Worm (Caenorhabditis elegans) whole organism, mixed stage, embryonic: ENCODE measurements around the gene srbc-65.

Source experiments
- M03D4.4 ChIP-seq: sonication (generic microtip); optimal IDR thresholded peaks from 2 replicates; lab custom pipeline; 2017; ENCODE audit warnings: mild to moderate bottlenecking, missing genetic modification characterization, missing compliant biosample characterization
- bed-3 ChIP-seq: fragments of 200-800 bp; sonication (Bioruptor generic); optimal IDR thresholded peaks from 3 replicates; lab custom pipeline; 2018; ENCODE audit warnings: mild to moderate bottlenecking, missing genetic modification characterization, moderate library complexity, missing compliant biosample characterization
- blmp-1 ChIP-seq: fragments of 150-350 bp; optimal IDR thresholded peaks from 2 replicates; lab custom pipeline; 2014; ENCODE audit warnings: missing biosample characterization, missing genetic modification characterization
- ceh-39 ChIP-seq: fragments of 150-350 bp; optimal IDR thresholded peaks from 2 replicates; lab custom pipeline; 2014; ENCODE audit warnings: missing biosample characterization, missing genetic modification characterization
- ceh-43 ChIP-seq: fragments of 200-800 bp; sonication (Bioruptor generic); optimal IDR thresholded peaks from 2 replicates; lab custom pipeline; 2018; ENCODE audit warnings: mild to moderate bottlenecking, missing genetic modification characterization, moderate library complexity, missing compliant biosample characterization
- ceh-83 ChIP-seq: fragments of 200-800 bp; sonication (Bioruptor generic); optimal IDR thresholded peaks from 2 replicates; lab custom pipeline; 2018; ENCODE audit warnings: mild to moderate bottlenecking, missing genetic modification characterization, missing compliant biosample characterization
- ces-1 ChIP-seq: fragments of 150-350 bp; optimal IDR thresholded peaks from 2 replicates; lab custom pipeline; 2014; ENCODE audit warnings: missing biosample characterization, missing genetic modification reagents, missing genetic modification characterization
- cnd-1 ChIP-seq: fragments of 200-800 bp; sonication (Bioruptor generic); optimal IDR thresholded peaks from 2 replicates; lab custom pipeline; 2018; ENCODE audit warnings: mild to moderate bottlenecking, missing genetic modification characterization, missing compliant biosample characterization
- drap-1 ChIP-seq: fragments of 200-800 bp; sonication (Bioruptor generic); optimal IDR thresholded peaks from 3 replicates; lab custom pipeline; 2018; ENCODE audit warnings: mild to moderate bottlenecking, missing genetic modification characterization, missing compliant biosample characterization
- elt-1 ChIP-seq: sonication (generic microtip); optimal IDR thresholded peaks from 2 replicates; lab custom pipeline; 2017; ENCODE audit warnings: missing genetic modification characterization, mild to moderate bottlenecking, missing compliant biosample characterization, antibody characterized with exemption, moderate library complexity, borderline replicate concordance; ENCODE audit not compliant: insufficient read depth
- elt-3 ChIP-seq: fragments of 150-350 bp; optimal IDR thresholded peaks from 2 replicates; lab custom pipeline; 2014; ENCODE audit warnings: missing biosample characterization, missing genetic modification characterization
- flh-1 ChIP-seq: fragments of 200-800 bp; sonication (Bioruptor generic); optimal IDR thresholded peaks from 2 replicates; lab custom pipeline; 2018; ENCODE audit warnings: mild to moderate bottlenecking, missing genetic modification characterization, moderate library complexity, missing compliant biosample characterization
- ham-2 ChIP-seq: fragments of 200-800 bp; sonication (Bioruptor generic); optimal IDR thresholded peaks from 2 replicates; lab custom pipeline; 2018; ENCODE audit warnings: mild to moderate bottlenecking, missing genetic modification characterization, missing compliant biosample characterization
- hlh-1 ChIP-seq: fragments of 150-350 bp; optimal IDR thresholded peaks from 2 replicates; lab custom pipeline; 2014; ENCODE audit warnings: missing biosample characterization, missing genetic modification reagents, missing genetic modification characterization
- lin-13 ChIP-seq: fragments of 150-350 bp; optimal IDR thresholded peaks from 2 replicates; lab custom pipeline; 2014; ENCODE audit warnings: missing biosample characterization, missing genetic modification characterization
- lin-32 ChIP-seq: fragments of 200-800 bp; sonication (Bioruptor generic); optimal IDR thresholded peaks from 2 replicates; lab custom pipeline; 2018; ENCODE audit warnings: mild to moderate bottlenecking, missing genetic modification characterization, missing compliant biosample characterization
- lsy-2 ChIP-seq: fragments of 150-350 bp; optimal IDR thresholded peaks from 2 replicates; lab custom pipeline; 2014; ENCODE audit warnings: missing biosample characterization, missing genetic modification characterization
- mab-5 ChIP-seq: fragments of 150-350 bp; optimal IDR thresholded peaks from 2 replicates; lab custom pipeline; 2014; ENCODE audit warnings: missing biosample characterization, missing genetic modification characterization
- mep-1 ChIP-seq: fragments of 150-350 bp; optimal IDR thresholded peaks from 2 replicates; lab custom pipeline; 2017; ENCODE audit warnings: missing biosample characterization, missing genetic modification reagents, missing genetic modification characterization, inconsistent platforms
- mls-2 ChIP-seq: sonication (generic microtip); optimal IDR thresholded peaks from 2 replicates; lab custom pipeline; 2016; ENCODE audit warnings: mild to moderate bottlenecking, missing genetic modification characterization, moderate library complexity, missing compliant biosample characterization
- nhr-12 ChIP-seq: fragments of 150-350 bp; optimal IDR thresholded peaks from 2 replicates; lab custom pipeline; 2014; ENCODE audit warnings: missing biosample characterization, missing genetic modification characterization
- nhr-2 ChIP-seq: fragments of 150-350 bp; optimal IDR thresholded peaks from 2 replicates; lab custom pipeline; 2014; ENCODE audit warnings: missing biosample characterization, missing genetic modification characterization
- nhr-237 ChIP-seq: fragments of 150-350 bp; optimal IDR thresholded peaks from 2 replicates; lab custom pipeline; 2014; ENCODE audit warnings: missing biosample characterization, missing genetic modification characterization
- nhr-28 ChIP-seq: fragments of 150-350 bp; optimal IDR thresholded peaks from 2 replicates; lab custom pipeline; 2014; ENCODE audit warnings: missing biosample characterization, missing genetic modification characterization
- nhr-76 ChIP-seq: sonication (generic microtip); optimal IDR thresholded peaks from 2 replicates; lab custom pipeline; 2017; ENCODE audit warnings: missing biosample characterization, missing genetic modification characterization
- pha-4 ChIP-seq: fragments of 150-350 bp; optimal IDR thresholded peaks from 2 replicates; lab custom pipeline; 2018; ENCODE audit warnings: missing biosample characterization, missing genetic modification reagents, missing genetic modification characterization
- sem-2 ChIP-seq: fragments of 200-800 bp; sonication (Bioruptor generic); optimal IDR thresholded peaks from 2 replicates; lab custom pipeline; 2018; ENCODE audit warnings: mild to moderate bottlenecking, missing genetic modification characterization, missing compliant biosample characterization
- snpc-4 ChIP-seq: fragments of 150-350 bp; optimal IDR thresholded peaks from 2 replicates; lab custom pipeline; 2014; ENCODE audit warnings: missing biosample characterization, missing genetic modification characterization
- sptf-1 ChIP-seq: sonication (generic microtip); optimal IDR thresholded peaks from 2 replicates; lab custom pipeline; 2017; ENCODE audit warnings: mild to moderate bottlenecking, missing genetic modification characterization, moderate library complexity, missing compliant biosample characterization
- tbx-8 ChIP-seq: fragments of 200-800 bp; sonication (Bioruptor generic); optimal IDR thresholded peaks from 2 replicates; lab custom pipeline; 2018; ENCODE audit warnings: mild to moderate bottlenecking, missing genetic modification characterization, moderate library complexity, missing compliant biosample characterization
- unc-120 ChIP-seq: sonication (generic microtip); optimal IDR thresholded peaks from 2 replicates; lab custom pipeline; 2017; ENCODE audit warnings: missing genetic modification characterization, missing compliant biosample characterization; ENCODE audit not compliant: poor library complexity, severe bottlenecking
- unc-39 ChIP-seq: fragments of 150-350 bp; optimal IDR thresholded peaks from 2 replicates; lab custom pipeline; 2014; ENCODE audit warnings: missing biosample characterization, missing genetic modification characterization
- unc-62 ChIP-seq: fragments of 150-350 bp; optimal IDR thresholded peaks from 2 replicates; lab custom pipeline; 2014; ENCODE audit warnings: missing biosample characterization, missing genetic modification reagents, missing genetic modification characterization
- zip-8 ChIP-seq: fragments of 150-350 bp; optimal IDR thresholded peaks from 2 replicates; lab custom pipeline; 2014; ENCODE audit warnings: missing biosample characterization, missing genetic modification characterization
- ztf-11 ChIP-seq: fragments of 150-350 bp; optimal IDR thresholded peaks from 2 replicates; lab custom pipeline; 2014; ENCODE audit warnings: missing biosample characterization, missing genetic modification characterization

The srbc-65 gene

DNA sequence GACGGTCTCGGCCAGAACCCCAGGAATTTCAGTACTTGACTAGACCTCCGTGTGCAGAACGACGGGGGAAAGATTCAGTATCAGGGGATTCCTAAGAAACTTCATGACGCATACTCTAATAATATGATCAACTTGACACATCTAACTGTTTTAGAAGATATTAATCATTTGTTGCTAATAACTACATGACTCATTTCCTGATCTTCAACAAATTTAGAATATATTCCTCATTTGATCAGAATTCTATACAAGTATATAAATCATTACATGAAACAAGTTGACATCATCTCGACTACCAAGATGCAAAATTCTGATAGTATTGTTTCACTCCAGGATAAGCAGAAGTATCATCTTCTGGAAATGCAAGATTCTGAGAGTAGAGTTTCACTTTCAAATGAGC is 15.6 kb upstream of the srbc-65 start, which contains the start of gene Y32B12B.8:
TSS of gene Y32B12B.8 (plus strand) at position 301 of the 400 bp plus-strand sequence.
- TF ChIP-seq elt-3 (no peak), blmp-1 (no peak), ceh-43 (GFP tag; lab: Kevin White, UChicago) (no peak), elt-1 (tag; lab: Kevin White, UChicago) (no peak)
- TF ChIP-seq, all 35 proteins: peak for 0

- TF ChIP-seq lin-13 (tag; lab: Kevin White, UChicago) = no peak
- no peak for TF ChIP-seq nhr-76 (tag; lab: Kevin White, UChicago)
- TF ChIP-seq sptf-1 = no peak
- TF ChIP-seq unc-62 = no peak
- no peak for TF ChIP-seq ces-1 (GFP tag; lab: Kevin White, UChicago)
- TF ChIP-seq ceh-43 (GFP tag; lab: Kevin White, UChicago) = no peak
- TF ChIP-seq nhr-2 (tag; lab: Kevin White, UChicago) = no peak
- no peak for TF ChIP-seq flh-1 (GFP tag; lab: Kevin White, UChicago)
- TF ChIP-seq ztf-11 = no peak
- no peak for TF ChIP-seq bed-3 (GFP tag; lab: Kevin White, UChicago)
- no peak for TF ChIP-seq mab-5 (tag; lab: Kevin White, UChicago)
- no peak for TF ChIP-seq cnd-1 (tag; lab: Kevin White, UChicago)
- TF ChIP-seq, all 35 proteins: peak for 0
Observed at ce11 chrV:16536701-16537100, 14.1 kb upstream of the srbc-65 start, which contains the start of gene Y32B12B.1. Y32B12B.1 (plus strand) TSS chrV:16537001.

- no peak for TF ChIP-seq sem-2
- no peak for TF ChIP-seq unc-39 (tag; lab: Kevin White, UChicago)
- peak; percentile 11 for TF ChIP-seq sptf-1
- TF ChIP-seq lsy-2 = peak; percentile 94
- TF ChIP-seq ceh-39 = no peak
- TF ChIP-seq nhr-2 (tag; lab: Kevin White, UChicago) = no peak
- no peak for TF ChIP-seq lin-13 (tag; lab: Kevin White, UChicago)
- TF ChIP-seq ceh-43 (GFP tag; lab: Kevin White, UChicago) = no peak
- TF ChIP-seq nhr-12 (tag; lab: Kevin White, UChicago) = no peak
Observed at ce11 chrV:16537908-16538446, 12.8 kb upstream of the srbc-65 start, which contains the start of gene Y32B12B.2. Y32B12B.2 (plus strand) TSS chrV:16538396.

- TF ChIP-seq M03D4.4 (tag; lab: Kevin White, UChicago) = no peak
- TF ChIP-seq tbx-8 (GFP tag; lab: Kevin White, UChicago) = no peak
- TF ChIP-seq nhr-28 (tag; lab: Kevin White, UChicago) = no peak
- no peak for TF ChIP-seq nhr-237
- no peak for TF ChIP-seq ces-1 (GFP tag; lab: Kevin White, UChicago)
- no peak for TF ChIP-seq nhr-12 (tag; lab: Kevin White, UChicago)
Observed at ce11 chrV:16539666-16540065, 11.1 kb upstream of the srbc-65 start.

ce11 chrV:16540657-16541056 is 10.1 kb upstream of the srbc-65 start:
- TF ChIP-seq ceh-43 (GFP tag; lab: Kevin White, UChicago) (no peak), nhr-12 (tag; lab: Kevin White, UChicago) (no peak), unc-120 (no peak), lin-32 (GFP tag; lab: Kevin White, UChicago) (no peak), ces-1 (GFP tag; lab: Kevin White, UChicago) (no peak), tbx-8 (GFP tag; lab: Kevin White, UChicago) (no peak), lsy-2 (no peak), sptf-1 (no peak), unc-39 (tag; lab: Kevin White, UChicago) (no peak), ztf-11 (no peak), mab-5 (tag; lab: Kevin White, UChicago) (no peak), blmp-1 (no peak)

ce11 chrV:16552929-16553328 is 2.1 kb downstream of the srbc-65 start, which contains the start of gene Y32B12B.4:
Y32B12B.4 (plus strand) TSS chrV:16553327.
- no peak for TF ChIP-seq mab-5 (tag; lab: Kevin White, UChicago)
- no peak for TF ChIP-seq ham-2
- no peak for TF ChIP-seq nhr-12 (tag; lab: Kevin White, UChicago)
- no peak for TF ChIP-seq blmp-1
- no peak for TF ChIP-seq ztf-11
- TF ChIP-seq ces-1 (GFP tag; lab: Kevin White, UChicago) = no peak
- TF ChIP-seq hlh-1 (tag; lab: Kevin White, UChicago) = no peak
- TF ChIP-seq mls-2 (tag; lab: Kevin White, UChicago) = peak; percentile 13
- TF ChIP-seq unc-62 = no peak
- TF ChIP-seq elt-1 (tag; lab: Kevin White, UChicago) = no peak
- TF ChIP-seq zip-8 (tag; lab: Kevin White, UChicago) = no peak
- no peak for TF ChIP-seq snpc-4 (tag; lab: Kevin White, UChicago)
- TF ChIP-seq ceh-43 (GFP tag; lab: Kevin White, UChicago) = no peak
- TF ChIP-seq sem-2 = peak; percentile 5
- peak; percentile 21 for TF ChIP-seq ceh-83 (GFP tag; lab: Kevin White, UChicago)
- TF ChIP-seq lin-13 (tag; lab: Kevin White, UChicago) = no peak
- TF ChIP-seq pha-4 = no peak
- TF ChIP-seq ceh-39 = no peak
- no peak for TF ChIP-seq elt-3
- peak; percentile 46 for TF ChIP-seq drap-1
- TF ChIP-seq unc-120 = no peak
- no peak for TF ChIP-seq mep-1
- no peak for TF ChIP-seq nhr-2 (tag; lab: Kevin White, UChicago)
- TF ChIP-seq lin-32 (GFP tag; lab: Kevin White, UChicago) = peak; percentile 64
- TF ChIP-seq unc-39 (tag; lab: Kevin White, UChicago) = no peak
- peak; percentile 29 for TF ChIP-seq bed-3 (GFP tag; lab: Kevin White, UChicago)
- no peak for TF ChIP-seq lsy-2
- TF ChIP-seq nhr-76 (tag; lab: Kevin White, UChicago) = no peak
- peak; percentile 65 for TF ChIP-seq cnd-1 (tag; lab: Kevin White, UChicago)
- TF ChIP-seq sptf-1 = peak; percentile 67
